Fruit fly (Drosophila melanogaster) whole organism, embryonic: ENCODE measurements around the gene r-l.

Experiments used
- Atf3 ChIP-seq: fragments of 200-800 bp; sonication (Bioruptor generic); optimal IDR thresholded peaks from 3 replicates; lab custom pipeline; 2016; ENCODE audit warnings: missing biosample characterization, missing genetic modification characterization
- Bgb ChIP-seq: fragments of 200-800 bp; sonication (Bioruptor generic); IDR thresholded peaks from 2 replicates; pipeline ENCODE4 v1.3.6; 2022; ENCODE audit warnings: missing biosample characterization, missing genetic modification characterization; ENCODE audit not compliant: partially characterized antibody
- CG11504 ChIP-seq: fragments of 200-800 bp; sonication (Bioruptor generic); optimal IDR thresholded peaks from 3 replicates; lab custom pipeline; 2019; ENCODE audit warnings: missing biosample characterization, mild to moderate bottlenecking, missing genetic modification characterization, moderate library complexity
- CG12104 ChIP-seq: fragments of 200-800 bp; sonication (Bioruptor generic); optimal IDR thresholded peaks from 3 replicates; lab custom pipeline; 2016; ENCODE audit warnings: missing biosample characterization, missing genetic modification characterization
- CG12659 ChIP-seq: fragments of 200-800 bp; sonication (Bioruptor generic); optimal IDR thresholded peaks from 3 replicates; lab custom pipeline; 2017; ENCODE audit warnings: mild to moderate bottlenecking, missing biosample characterization, missing genetic modification reagents, missing genetic modification characterization
- CG13123 ChIP-seq: fragments of 200-800 bp; sonication (Bioruptor generic); optimal IDR thresholded peaks from 2 replicates; lab custom pipeline; 2016; ENCODE audit warnings: missing biosample characterization, missing genetic modification characterization
- CG15011 ChIP-seq: fragments of 200-800 bp; sonication (Bioruptor generic); optimal IDR thresholded peaks from 3 replicates; lab custom pipeline; 2018; ENCODE audit warnings: missing biosample characterization, mild to moderate bottlenecking, missing genetic modification characterization
- CG15601 ChIP-seq: fragments of 200-800 bp; sonication (Bioruptor generic); optimal IDR thresholded peaks from 3 replicates; lab custom pipeline; 2019; ENCODE audit warnings: missing biosample characterization, mild to moderate bottlenecking, missing genetic modification characterization, moderate library complexity
- CG16815 ChIP-seq: fragments of 200-800 bp; sonication (Bioruptor generic); optimal IDR thresholded peaks from 3 replicates; lab custom pipeline; 2017; ENCODE audit warnings: missing biosample characterization, mild to moderate bottlenecking, missing genetic modification characterization
- CG17361 ChIP-seq: fragments of 200-800 bp; sonication (Bioruptor generic); IDR thresholded peaks from 3 replicates; pipeline ENCODE4 v1.3.6; 2022; ENCODE audit warnings: missing biosample characterization, missing genetic modification characterization
- CG2116 ChIP-seq: fragments of 200-800 bp; sonication (Bioruptor generic); optimal IDR thresholded peaks from 3 replicates; lab custom pipeline; 2018; ENCODE audit warnings: missing biosample characterization, mild to moderate bottlenecking, missing genetic modification characterization
- CG34422 ChIP-seq: fragments of 200-800 bp; sonication (Bioruptor generic); IDR thresholded peaks from 3 replicates; pipeline ENCODE4 v1.3.6; 2022; ENCODE audit warnings: missing biosample characterization, missing genetic modification characterization
- CG5953 ChIP-seq: fragments of 200-800 bp; sonication (Bioruptor generic); IDR thresholded peaks from 2 replicates; pipeline ENCODE4 v1.3.6; 2022; ENCODE audit warnings: missing biosample characterization, missing genetic modification characterization
- CG6791 ChIP-seq: fragments of 200-800 bp; sonication (Bioruptor generic); IDR thresholded peaks from 3 replicates; pipeline ENCODE4 v1.3.6; 2022; ENCODE audit warnings: missing biosample characterization, missing genetic modification characterization; ENCODE audit not compliant: partially characterized antibody
- CG6813 ChIP-seq: fragments of 200-800 bp; sonication (Bioruptor generic); optimal IDR thresholded peaks from 2 replicates; lab custom pipeline; 2017; ENCODE audit warnings: missing biosample characterization, missing genetic modification characterization, mild to moderate bottlenecking, moderate library complexity, missing genetic modification reagents
- CG7372 ChIP-seq: fragments of 200-800 bp; sonication (Bioruptor generic); IDR thresholded peaks from 2 replicates; pipeline ENCODE4 v1.3.6; 2022; ENCODE audit warnings: missing biosample characterization, missing genetic modification characterization
- CG7839 ChIP-seq: fragments of 200-800 bp; sonication (Bioruptor generic); optimal IDR thresholded peaks from 3 replicates; lab custom pipeline; 2018; ENCODE audit warnings: missing biosample characterization, mild to moderate bottlenecking, missing genetic modification characterization, moderate library complexity
- CG8765 ChIP-seq: fragments of 200-800 bp; sonication (Bioruptor generic); IDR thresholded peaks from 2 replicates; pipeline ENCODE4 v1.3.6; 2022; ENCODE audit warnings: missing biosample characterization, missing genetic modification characterization
- CTCF ChIP-seq: fragments of 200-800 bp; sonication (Bioruptor generic); optimal IDR thresholded peaks from 2 replicates; lab custom pipeline; 2017; ENCODE audit warnings: missing biosample characterization, mild to moderate bottlenecking, missing genetic modification characterization, moderate library complexity
- Ets65A ChIP-seq: fragments of 200-800 bp; sonication (Bioruptor generic); peaks from one replicate; lab custom pipeline; 2016; ENCODE audit warnings: missing biosample characterization, missing genetic modification characterization
- Gsc ChIP-seq: fragments of 200-800 bp; sonication (Bioruptor generic); IDR thresholded peaks from 2 replicates; pipeline ENCODE4 v1.3.6; 2022; ENCODE audit warnings: missing biosample characterization, missing genetic modification characterization
- Hr78 ChIP-seq, 2 experiments: fragments of 200-800 bp in 1 of 2; fragments of >200 bp in 1 of 2; sonication (Bioruptor generic) in 1 of 2; optimal IDR thresholded peaks; 2 replicates each; lab custom pipeline; 2017 to 2019; ENCODE audit warnings: missing biosample characterization in 2 of 2, missing genetic modification characterization in 2 of 2, mild to moderate bottlenecking in 1 of 2, moderate library complexity in 1 of 2
- Med ChIP-seq: fragments of 200-800 bp; sonication (Bioruptor generic); peaks from one replicate; lab custom pipeline; 2016; ENCODE audit warnings: missing biosample characterization, missing genetic modification characterization, mild to moderate bottlenecking, inconsistent platforms, moderate library complexity
- Opbp ChIP-seq: fragments of 200-800 bp; sonication (Bioruptor generic); IDR thresholded peaks from 3 replicates; pipeline ENCODE4 v1.3.6; 2022; ENCODE audit warnings: missing biosample characterization, missing genetic modification characterization; ENCODE audit not compliant: partially characterized antibody
- Optix ChIP-seq: fragments of 200-800 bp; sonication (Bioruptor generic); IDR thresholded peaks from 3 replicates; pipeline ENCODE4 v1.3.6; 2022; ENCODE audit warnings: missing biosample characterization, missing genetic modification characterization
- Sox102F ChIP-seq: fragments of 200-800 bp; sonication (Bioruptor generic); optimal IDR thresholded peaks from 2 replicates; lab custom pipeline; 2018; ENCODE audit warnings: missing biosample characterization, mild to moderate bottlenecking, missing genetic modification characterization, moderate library complexity
- TFAM ChIP-seq: fragments of 200-800 bp; sonication (Bioruptor generic); optimal IDR thresholded peaks from 2 replicates; lab custom pipeline; 2017; ENCODE audit warnings: missing biosample characterization, missing genetic modification characterization, inconsistent platforms
- YL-1 ChIP-seq: fragments of 200-800 bp; sonication (Bioruptor generic); optimal IDR thresholded peaks from 3 replicates; lab custom pipeline; 2017; ENCODE audit warnings: missing biosample characterization, mild to moderate bottlenecking, missing genetic modification characterization
- cg ChIP-seq: fragments of 200-800 bp; sonication (Bioruptor generic); optimal IDR thresholded peaks from 3 replicates; lab custom pipeline; 2019; ENCODE audit warnings: missing biosample characterization, mild to moderate bottlenecking, missing genetic modification characterization, moderate library complexity
- chif ChIP-seq, 2 experiments: fragments of 200-800 bp; sonication (Bioruptor generic); optimal IDR thresholded peaks; 3 replicates each; lab custom pipeline; 2016; ENCODE audit warnings: missing biosample characterization in 2 of 2, missing genetic modification characterization in 2 of 2
- chn ChIP-seq: fragments of 200-800 bp; sonication (Bioruptor generic); optimal IDR thresholded peaks from 2 replicates; lab custom pipeline; 2016; ENCODE audit warnings: missing biosample characterization, missing genetic modification characterization
- ci ChIP-seq: fragments of 200-800 bp; sonication (Bioruptor generic); IDR thresholded peaks from 3 replicates; pipeline ENCODE4 v1.3.6; 2022; ENCODE audit warnings: missing biosample characterization, missing genetic modification characterization
- dimm ChIP-seq: fragments of 200-800 bp; sonication (Bioruptor generic); IDR thresholded peaks from 2 replicates; pipeline ENCODE4 v1.3.6; 2022; ENCODE audit warnings: missing biosample characterization, missing genetic modification characterization
- disco-r ChIP-seq: fragments of 200-800 bp; sonication (Bioruptor generic); optimal IDR thresholded peaks from 2 replicates; lab custom pipeline; 2016; ENCODE audit warnings: missing biosample characterization, missing genetic modification characterization
- dysf ChIP-seq: fragments of 200-800 bp; sonication (Bioruptor generic); IDR thresholded peaks from 3 replicates; pipeline ENCODE4 v1.3.6; 2022; ENCODE audit warnings: missing biosample characterization, missing genetic modification characterization
- ftz-f1 ChIP-seq: fragments of 200-800 bp; sonication (Bioruptor generic); optimal IDR thresholded peaks from 2 replicates; lab custom pipeline; 2016; ENCODE audit warnings: missing biosample characterization, missing genetic modification characterization
- gfzf ChIP-seq: fragments of 200-800 bp; sonication (Bioruptor generic); optimal IDR thresholded peaks from 2 replicates; lab custom pipeline; 2016; ENCODE audit warnings: missing biosample characterization, mild to moderate bottlenecking, missing genetic modification characterization, moderate library complexity
- hbn ChIP-seq: fragments of 200-800 bp; sonication (Bioruptor generic); IDR thresholded peaks from 2 replicates; pipeline ENCODE4 v1.3.6; 2022; ENCODE audit warnings: missing biosample characterization, missing genetic modification characterization; ENCODE audit not compliant: partially characterized antibody
- insv ChIP-seq, 2 experiments: fragments of 200-800 bp; sonication (Bioruptor generic); optimal IDR thresholded peaks; 3 replicates each; lab custom pipeline; 2016 to 2018; ENCODE audit warnings: missing biosample characterization in 2 of 2, missing genetic modification characterization in 2 of 2
- ken ChIP-seq: fragments of 200-800 bp; sonication (Bioruptor generic); IDR thresholded peaks from 3 replicates; pipeline ENCODE4 v1.3.6; 2022; ENCODE audit warnings: missing biosample characterization, missing genetic modification characterization
- nerfin-2 ChIP-seq: fragments of 200-800 bp; sonication (Bioruptor generic); IDR thresholded peaks from 2 replicates; pipeline ENCODE4 v1.3.6; 2022; ENCODE audit warnings: missing biosample characterization, missing genetic modification characterization; ENCODE audit not compliant: partially characterized antibody
- phol ChIP-seq: fragments of 200-800 bp; sonication (Bioruptor generic); optimal IDR thresholded peaks from 3 replicates; lab custom pipeline; 2018; ENCODE audit warnings: missing biosample characterization, mild to moderate bottlenecking, missing genetic modification characterization, moderate library complexity
- psq ChIP-seq: fragments of 200-800 bp; sonication (Bioruptor generic); optimal IDR thresholded peaks from 2 replicates; lab custom pipeline; 2017; ENCODE audit warnings: missing biosample characterization, missing genetic modification characterization
- pum ChIP-seq: fragments of 200-800 bp; sonication (Bioruptor generic); optimal IDR thresholded peaks from 2 replicates; lab custom pipeline; 2016; ENCODE audit warnings: missing biosample characterization, missing genetic modification characterization
- repo ChIP-seq: fragments of 200-800 bp; sonication (Bioruptor generic); optimal IDR thresholded peaks from 2 replicates; lab custom pipeline; 2016; ENCODE audit warnings: missing biosample characterization, missing genetic modification characterization
- tgo ChIP-seq: fragments of 200-800 bp; sonication (Bioruptor generic); IDR thresholded peaks from 3 replicates; pipeline ENCODE4 v1.3.6; 2022; ENCODE audit warnings: missing biosample characterization, missing genetic modification characterization
- toy ChIP-seq: fragments of 200-800 bp; sonication (Bioruptor generic); IDR thresholded peaks from 2 replicates; pipeline ENCODE4 v1.3.6; 2022; ENCODE audit warnings: missing biosample characterization, missing genetic modification characterization
- usp ChIP-seq: fragments of >200 bp; optimal IDR thresholded peaks from 2 replicates; lab custom pipeline; 2017; ENCODE audit warnings: missing biosample characterization, missing genetic modification characterization
- vvl ChIP-seq: fragments of 200-800 bp; sonication (Bioruptor generic); IDR thresholded peaks from 2 replicates; pipeline ENCODE4 v1.3.6; 2022; ENCODE audit warnings: missing biosample characterization, missing genetic modification characterization
- zf30C ChIP-seq: fragments of 200-800 bp; sonication (Bioruptor generic); optimal IDR thresholded peaks from 3 replicates; lab custom pipeline; 2018; ENCODE audit warnings: missing biosample characterization, mild to moderate bottlenecking, missing genetic modification characterization

The r-l gene

DNA sequence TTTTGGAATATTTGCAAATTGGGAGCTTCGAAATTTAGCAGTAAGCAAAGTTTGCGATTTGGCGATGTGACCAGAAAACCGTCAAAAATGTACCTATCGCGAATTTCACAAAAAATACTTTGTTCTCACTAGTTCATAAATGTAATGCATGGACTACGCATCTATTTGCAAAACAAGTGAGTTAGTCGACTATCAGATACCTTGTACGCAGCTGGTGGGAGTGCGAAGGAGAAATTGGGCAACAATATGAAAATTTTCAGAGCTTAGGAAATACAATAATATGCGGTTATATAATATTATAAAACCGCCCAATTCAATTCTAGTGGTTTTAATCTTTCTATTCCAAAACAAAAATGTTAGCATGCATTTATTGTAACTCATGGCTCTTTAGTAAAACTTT, 45.7 kb upstream of the r-l start, which contains the start of gene Bdbt (continued):
- no peak for TF ChIP-seq CG15011
- TF ChIP-seq CG16815 (GFP tag; lab: Kevin White, UChicago): peak; percentile 1
- no peak for TF ChIP-seq vvl
- TF ChIP-seq chif (GFP tag; optimal IDR thresholded peaks at IDR 0.05; lab: Kevin White, UChicago): peak in 1 of 2 experiments; percentile 25

DNA sequence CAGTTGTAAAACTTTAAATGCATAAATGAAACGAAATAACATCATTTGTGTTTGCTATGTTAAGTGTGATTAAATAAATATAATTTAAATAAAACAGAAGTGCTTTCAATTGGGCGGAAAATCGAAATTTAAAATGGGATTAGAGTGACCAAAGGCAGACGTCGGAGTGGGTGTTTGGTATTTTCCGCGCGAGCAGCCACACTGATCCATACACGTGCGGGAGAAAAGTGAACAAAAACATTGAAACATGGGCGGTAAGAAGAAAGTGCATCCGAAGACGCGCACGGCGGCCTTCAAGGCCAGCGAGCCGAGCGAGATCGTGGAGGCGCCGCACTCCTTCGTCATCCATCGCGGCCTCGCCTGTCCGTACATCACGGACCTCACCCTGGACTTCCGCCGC, 42.9 kb upstream of the r-l start, which contains the start of gene ppan:
Gene ppan, plus strand, starts transcription at position 198 of the 400 bp plus-strand sequence.
- TF ChIP-seq CG17361 (no peak), CG8765 (GFP tag; lab: Robert Waterston, UW) (no peak), CG7839 (tag; lab: Kevin White, UChicago) (no peak), CG12104 (GFP tag; lab: Kevin White, UChicago) (no peak), chn (GFP tag; lab: Kevin White, UChicago) (no peak), gfzf (peak; percentile 85), phol (peak; percentile 28), ftz-f1 (GFP tag; lab: Kevin White, UChicago) (peak; percentile 66), ci (GFP tag; lab: Robert Waterston, UW) (peak; percentile 30; the same call in 1 of the 3 replicates), cg (GFP tag; lab: Kevin White, UChicago) (no peak), pum (no peak), Atf3 (GFP tag; lab: Kevin White, UChicago) (no peak), insv (GFP tag; optimal IDR thresholded peaks at IDR 0.05; lab: Kevin White, UChicago) (no peak), CG7372 (GFP tag; lab: Robert Waterston, UW) (no peak), CG6791 (GFP tag; lab: Robert Waterston, UW) (peak; percentile 50; the same call in 1 of the 3 replicates), Bgb (peak; percentile 53), Hr78 (GFP tag; optimal IDR thresholded peaks at IDR 0.05; lab: Kevin White, UChicago) (no peak), dimm (GFP tag; lab: Robert Waterston, UW) (no peak), CG12659 (no peak), TFAM (GFP tag; lab: Kevin White, UChicago) (no peak), YL-1 (GFP tag; lab: Kevin White, UChicago) (peak; percentile 84), CTCF (GFP tag; lab: Kevin White, UChicago) (peak; percentile 41), Opbp (GFP tag; lab: Robert Waterston, UW) (peak; percentile 17; the same call in 1 of the 3 replicates), vvl (0 out of 2 replicates have a peak, but pooled peaks have one; percentile 8), toy (no peak), CG34422 (GFP tag; lab: Robert Waterston, UW) (peak; percentile 77; the same call in 2 of the 3 replicates), Optix (GFP tag; lab: Robert Waterston, UW) (no peak), CG13123 (GFP tag; lab: Kevin White, UChicago) (no peak), hbn (GFP tag; lab: Robert Waterston, UW) (no peak), Med (peak; percentile 70), usp (GFP tag; lab: Kevin White, UChicago) (no peak), Gsc (GFP tag; lab: Robert Waterston, UW) (no peak), repo (GFP tag; lab: Kevin White, UChicago) (no peak), Sox102F (GFP tag; lab: Kevin White, UChicago) (no peak), CG5953 (GFP tag; lab: Robert Waterston, UW) (no peak), nerfin-2 (GFP tag; lab: Robert Waterston, UW) (no peak), CG2116 (peak; percentile 44), ken (GFP tag; lab: Robert Waterston, UW) (no peak), CG6813 (GFP tag; lab: Kevin White, UChicago) (no peak), tgo (no peak), disco-r (GFP tag; lab: Kevin White, UChicago) (no peak), dysf (no peak), zf30C (GFP tag; lab: Kevin White, UChicago) (no peak), CG11504 (tag; lab: Kevin White, UChicago) (no peak), CG15601 (tag; lab: Kevin White, UChicago) (no peak), Ets65A (no peak), psq (GFP tag; lab: Kevin White, UChicago) (no peak)
